Worm (Caenorhabditis elegans) whole organism, young adult: ENCODE results near the gene Y54F10AR.1.
A peak's percentile ranks its signal among the peaks of the same experiment; 100 is the strongest.
"Not testable (repeated sequence)": the region's sequence is repeated elsewhere in the genome, so short reads cannot be mapped to it uniquely, and the experiment has no call there.

Experiments used
- B0019.2 ChIP-seq: fragments of 200-800 bp; sonication (Bioruptor generic); conservative IDR thresholded peaks from 2 replicates; pipeline ENCODE4 v1.3.6; 2022; ENCODE audit warnings: missing genetic modification reagents, missing genetic modification characterization, missing compliant biosample characterization
- C06A6.2 ChIP-seq: fragments of 200-800 bp; sonication (Bioruptor generic); conservative IDR thresholded peaks from 2 replicates; pipeline ENCODE4 v1.3.6; 2022; ENCODE audit warnings: missing genetic modification characterization, missing compliant biosample characterization
- D2030.7 ChIP-seq: fragments of 200-800 bp; sonication (Bioruptor generic); IDR thresholded peaks from 2 replicates; pipeline ENCODE4 v1.3.6; 2022; ENCODE audit warnings: missing genetic modification reagents, missing genetic modification characterization, missing compliant biosample characterization
- F10E7.11 ChIP-seq: sonication (generic microtip); optimal IDR thresholded peaks from 2 replicates; lab custom pipeline; 2017; ENCODE audit warnings: mild to moderate bottlenecking, missing genetic modification characterization, moderate library complexity, missing compliant biosample characterization
- F39B2.1 ChIP-seq: fragments of 200-800 bp; sonication (Bioruptor generic); IDR thresholded peaks from 2 replicates; pipeline ENCODE4 v1.3.6; 2022; ENCODE audit warnings: missing genetic modification reagents, missing genetic modification characterization, missing compliant biosample characterization
- F49E8.2 ChIP-seq: sonication (generic microtip); optimal IDR thresholded peaks from 3 replicates; lab custom pipeline; 2017; ENCODE audit warnings: missing genetic modification characterization, mild to moderate bottlenecking, missing compliant biosample characterization, antibody characterized with exemption, moderate library complexity; ENCODE audit not compliant: insufficient read depth
- F52B5.7 ChIP-seq: sonication (generic microtip); optimal IDR thresholded peaks from 2 replicates; lab custom pipeline; 2016; ENCODE audit warnings: mild to moderate bottlenecking, missing genetic modification characterization, missing compliant biosample characterization
- F55B11.4 ChIP-seq: sonication (generic microtip); optimal IDR thresholded peaks from 2 replicates; lab custom pipeline; 2016; ENCODE audit warnings: missing compliant biosample characterization, missing genetic modification characterization, borderline replicate concordance; ENCODE audit not compliant: insufficient read depth
- Y53F4B.3 ChIP-seq: fragments of 200-800 bp; sonication (Bioruptor generic); IDR thresholded peaks from 2 replicates; pipeline ENCODE4 v1.3.6; 2022; ENCODE audit warnings: missing genetic modification reagents, missing genetic modification characterization, missing compliant biosample characterization
- Y95B8A.8 ChIP-seq: fragments of 200-800 bp; sonication (Bioruptor generic); IDR thresholded peaks from 2 replicates; pipeline ENCODE4 v1.3.6; 2022; ENCODE audit warnings: missing genetic modification reagents, missing genetic modification characterization, missing compliant biosample characterization
- aptf-2 ChIP-seq: fragments of 200-800 bp; sonication (Bioruptor generic); conservative IDR thresholded peaks from 2 replicates; pipeline ENCODE4 v1.3.6; 2022; ENCODE audit warnings: missing genetic modification reagents, missing genetic modification characterization, missing compliant biosample characterization
- attf-6 ChIP-seq: fragments of 200-800 bp; sonication (Bioruptor generic); IDR thresholded peaks from 2 replicates; pipeline ENCODE4 v1.3.6; 2022; ENCODE audit warnings: missing genetic modification reagents, missing genetic modification characterization, missing compliant biosample characterization
- ccch-3 ChIP-seq: fragments of 200-800 bp; sonication (Bioruptor generic); optimal IDR thresholded peaks from 2 replicates; lab custom pipeline; 2018; ENCODE audit warnings: mild to moderate bottlenecking, missing genetic modification characterization, missing compliant biosample characterization
- cebp-2 ChIP-seq: fragments of 200-800 bp; sonication (Bioruptor generic); IDR thresholded peaks from 2 replicates; pipeline ENCODE4 v1.3.6; 2022; ENCODE audit warnings: missing genetic modification characterization, missing compliant biosample characterization
- ceh-100 ChIP-seq: fragments of 200-800 bp; sonication (Bioruptor generic); IDR thresholded peaks from 2 replicates; pipeline ENCODE4 v1.3.6; 2022; ENCODE audit warnings: missing genetic modification reagents, missing genetic modification characterization, missing compliant biosample characterization
- ceh-27 ChIP-seq: fragments of 200-800 bp; sonication (Bioruptor generic); optimal IDR thresholded peaks from 2 replicates; lab custom pipeline; 2018; ENCODE audit warnings: mild to moderate bottlenecking, missing genetic modification characterization, moderate library complexity, missing compliant biosample characterization
- ceh-91 ChIP-seq: fragments of 200-800 bp; sonication (Bioruptor generic); IDR thresholded peaks from 2 replicates; pipeline ENCODE4 v1.3.6; 2022; ENCODE audit warnings: missing genetic modification reagents, missing genetic modification characterization, missing compliant biosample characterization
- dox-1 ChIP-seq: fragments of 200-800 bp; sonication (Bioruptor generic); IDR thresholded peaks from 2 replicates; pipeline ENCODE4 v1.3.6; 2022; ENCODE audit warnings: missing genetic modification reagents, missing genetic modification characterization, missing compliant biosample characterization
- dpl-1 ChIP-seq: fragments of 150-350 bp; optimal IDR thresholded peaks from 2 replicates; lab custom pipeline; 2014; ENCODE audit warnings: missing biosample characterization, missing genetic modification reagents, missing genetic modification characterization
- egrh-3 ChIP-seq: fragments of 200-800 bp; sonication (Bioruptor generic); IDR thresholded peaks from 2 replicates; pipeline ENCODE4 v1.3.6; 2022; ENCODE audit warnings: missing genetic modification reagents, missing genetic modification characterization, missing compliant biosample characterization
- hlh-12 ChIP-seq: sonication (generic microtip); optimal IDR thresholded peaks from 2 replicates; lab custom pipeline; 2016; ENCODE audit warnings: missing genetic modification characterization, missing compliant biosample characterization
- hlh-26 ChIP-seq: fragments of 200-800 bp; sonication (Bioruptor generic); conservative IDR thresholded peaks from 2 replicates; pipeline ENCODE4 v1.3.6; 2022; ENCODE audit warnings: missing genetic modification reagents, missing genetic modification characterization, missing compliant biosample characterization
- hrde-1 ChIP-seq: sonication (generic microtip); optimal IDR thresholded peaks from 2 replicates; lab custom pipeline; 2016; ENCODE audit warnings: missing genetic modification characterization, mild to moderate bottlenecking, missing compliant biosample characterization, moderate library complexity, missing genotype, missing genetic modification reagents, borderline replicate concordance
- lin-35 ChIP-seq, 3 experiments: fragments of 150-350 bp in 2 of 3; sonication (generic microtip) in 1 of 3; optimal IDR thresholded peaks; 2 replicates each; lab custom pipeline; 2014 to 2018; ENCODE audit warnings: missing biosample characterization in 3 of 3, missing genetic modification characterization in 3 of 3, missing genetic modification reagents in 3 of 3
- lin-54 ChIP-seq: fragments of 200-800 bp; sonication (Bioruptor generic); optimal IDR thresholded peaks from 2 replicates; lab custom pipeline; 2018; ENCODE audit warnings: mild to moderate bottlenecking, missing genetic modification characterization, missing compliant biosample characterization
- lir-1 ChIP-seq: fragments of 200-800 bp; sonication (Bioruptor generic); conservative IDR thresholded peaks from 2 replicates; pipeline ENCODE4 v1.3.6; 2022; ENCODE audit warnings: missing genetic modification reagents, missing genetic modification characterization, missing compliant biosample characterization
- lsl-1 ChIP-seq: fragments of 200-800 bp; sonication (Bioruptor generic); optimal IDR thresholded peaks from 2 replicates; lab custom pipeline; 2018; ENCODE audit warnings: mild to moderate bottlenecking, missing genetic modification characterization, moderate library complexity, missing compliant biosample characterization
- madf-6 ChIP-seq: fragments of 200-800 bp; sonication (Bioruptor generic); IDR thresholded peaks from 2 replicates; pipeline ENCODE4 v1.3.6; 2022; ENCODE audit warnings: missing genetic modification reagents, missing genetic modification characterization, missing compliant biosample characterization
- mel-28 ChIP-seq: sonication (generic microtip); optimal IDR thresholded peaks from 2 replicates; lab custom pipeline; 2016; ENCODE audit warnings: borderline replicate concordance, mild to moderate bottlenecking, missing genetic modification characterization, missing compliant biosample characterization
- mes-4 ChIP-seq: sonication (generic microtip); optimal IDR thresholded peaks from 2 replicates; lab custom pipeline; 2016; ENCODE audit warnings: missing genotype, missing genetic modification characterization, missing compliant biosample characterization
- nfya-2 ChIP-seq: fragments of 200-800 bp; sonication (Bioruptor generic); IDR thresholded peaks from 2 replicates; pipeline ENCODE4 v1.3.6; 2022; ENCODE audit warnings: missing genetic modification reagents, missing genetic modification characterization, missing compliant biosample characterization
- nfyb-1 ChIP-seq: fragments of 200-800 bp; sonication (Bioruptor generic); IDR thresholded peaks from 2 replicates; pipeline ENCODE4 v1.3.6; 2022; ENCODE audit warnings: missing genetic modification reagents, missing genetic modification characterization, missing compliant biosample characterization
- nhr-179 ChIP-seq: sonication (generic microtip); optimal IDR thresholded peaks from 2 replicates; lab custom pipeline; 2016; ENCODE audit warnings: mild to moderate bottlenecking, missing genetic modification characterization, missing compliant biosample characterization
- rcor-1 ChIP-seq: fragments of 200-800 bp; sonication (Bioruptor generic); IDR thresholded peaks from 2 replicates; pipeline ENCODE4 v1.3.6; 2022; ENCODE audit warnings: missing genetic modification reagents, missing genetic modification characterization, missing compliant biosample characterization
- repo-1 ChIP-seq: sonication (generic microtip); optimal IDR thresholded peaks from 2 replicates; lab custom pipeline; 2017; ENCODE audit warnings: mild to moderate bottlenecking, missing genetic modification characterization, missing compliant biosample characterization
- rpc-1 ChIP-seq, 2 experiments: fragments of 150-350 bp in 1 of 2; sonication (generic microtip) in 1 of 2; optimal IDR thresholded peaks; 2 replicates each; lab custom pipeline; 2014 to 2018; ENCODE audit warnings: missing biosample characterization in 1 of 2, missing genetic modification characterization in 1 of 2, missing genetic modification reagents in 1 of 2, missing genotype in 1 of 2
- snpc-1.1 ChIP-seq: sonication (generic microtip); optimal IDR thresholded peaks from 2 replicates; lab custom pipeline; 2017; ENCODE audit warnings: missing genetic modification characterization, mild to moderate bottlenecking, missing compliant biosample characterization, antibody characterized with exemption, moderate library complexity, missing genotype, missing genetic modification reagents; ENCODE audit not compliant: insufficient read depth
- somi-1 ChIP-seq: fragments of 200-800 bp; sonication (Bioruptor generic); optimal IDR thresholded peaks from 2 replicates; lab custom pipeline; 2018; ENCODE audit warnings: mild to moderate bottlenecking, missing genetic modification characterization, missing compliant biosample characterization
- sptf-2 ChIP-seq: fragments of 200-800 bp; sonication (Bioruptor generic); optimal IDR thresholded peaks from 2 replicates; lab custom pipeline; 2018; ENCODE audit warnings: mild to moderate bottlenecking, missing genetic modification characterization, missing compliant biosample characterization
- tlf-1 ChIP-seq: fragments of 200-800 bp; sonication (Bioruptor generic); optimal IDR thresholded peaks from 2 replicates; lab custom pipeline; 2018; ENCODE audit warnings: mild to moderate bottlenecking, missing genetic modification characterization, missing compliant biosample characterization
- xnd-1 ChIP-seq: sonication (generic microtip); optimal IDR thresholded peaks from 2 replicates; lab custom pipeline; 2016; ENCODE audit warnings: missing genotype, missing genetic modification reagents, missing genetic modification characterization, missing compliant biosample characterization
- zfh-2 ChIP-seq: fragments of 200-800 bp; sonication (Bioruptor generic); conservative IDR thresholded peaks from 2 replicates; pipeline ENCODE4 v1.3.6; 2022; ENCODE audit warnings: missing genetic modification reagents, missing genetic modification characterization, missing compliant biosample characterization
- ztf-25 ChIP-seq: fragments of 200-800 bp; sonication (Bioruptor generic); IDR thresholded peaks from 2 replicates; pipeline ENCODE4 v1.3.6; 2022; ENCODE audit warnings: missing genetic modification reagents, missing genetic modification characterization, missing compliant biosample characterization

The Y54F10AR.1 gene

ce11 chrIII:2616212-2616611 is 40.7 kb upstream of the Y54F10AR.1 start:
- TF ChIP-seq mel-28 (tag; lab: Kevin White, UChicago) = no peak
- no peak for TF ChIP-seq B0019.2
- TF ChIP-seq snpc-1.1 (tag; lab: Kevin White, UChicago) = no peak
- TF ChIP-seq D2030.7 = no peak
- TF ChIP-seq attf-6 = no peak
- TF ChIP-seq Y95B8A.8 (GFP tag; lab: Robert Waterston, UW) = no peak
- no peak for TF ChIP-seq zfh-2
- TF ChIP-seq lin-35 (GFP tag; optimal IDR thresholded peaks at IDR 0.05; lab: Kevin White, UChicago) = no peak
- TF ChIP-seq Y53F4B.3 (GFP tag; lab: Robert Waterston, UW) = no peak
- no peak for TF ChIP-seq egrh-3
- TF ChIP-seq mes-4 = no peak

ce11 chrIII:2607717-2608116 is 32.2 kb upstream of the Y54F10AR.1 start, which contains the start of gene Y71H2B.5:
TSS of gene Y71H2B.5 (plus strand) at chrIII:2608017.
- TF ChIP-seq ceh-100 (GFP tag; lab: Robert Waterston, UW); ceh-27; ceh-91 (GFP tag; lab: Robert Waterston, UW): not testable (repeated sequence)

ce11 chrIII:2603671-2604070 is 28.2 kb upstream of the Y54F10AR.1 start, which contains the start of gene Y71H2B.11:
TSS of gene Y71H2B.11 (plus strand) at chrIII:2603971.
- TF ChIP-seq ztf-25 (GFP tag; lab: Robert Waterston, UW) (no peak), rpc-1 (optimal IDR thresholded peaks at IDR 0.05; lab: Kevin White, UChicago) (no peak), rpc-1 (tag; optimal IDR thresholded peaks at IDR 0.05; lab: Kevin White, UChicago) (no peak), lir-1 (GFP tag; lab: Robert Waterston, UW) (no peak), F49E8.2 (tag; lab: Kevin White, UChicago) (no peak), dpl-1 (GFP tag; lab: Kevin White, UChicago) (no peak), F55B11.4 (tag; lab: Kevin White, UChicago) (no peak), madf-6 (GFP tag; lab: Robert Waterston, UW) (no peak), tlf-1 (GFP tag; lab: Kevin White, UChicago) (no peak), cebp-2 (GFP tag; lab: Robert Waterston, UW) (no peak), snpc-1.1 (tag; lab: Kevin White, UChicago) (no peak), nfyb-1 (GFP tag; lab: Robert Waterston, UW) (no peak), hrde-1 (tag; lab: Kevin White, UChicago) (no peak), ceh-100 (GFP tag; lab: Robert Waterston, UW) (no peak), F10E7.11 (tag; lab: Kevin White, UChicago) (no peak), hlh-26 (no peak), C06A6.2 (GFP tag; lab: Robert Waterston, UW) (no peak), xnd-1 (no peak), nhr-179 (no peak), nfya-2 (GFP tag; lab: Robert Waterston, UW) (no peak), sptf-2 (GFP tag; lab: Kevin White, UChicago) (no peak)

ce11 chrIII:2598491-2599065 is 23.1 kb upstream of the Y54F10AR.1 start:
- TF ChIP-seq mes-4 = no peak
- peak; percentile 64 for TF ChIP-seq lin-54 (GFP tag; lab: Kevin White, UChicago)
- no peak for TF ChIP-seq attf-6
- peak; percentile 97 for TF ChIP-seq lsl-1 (GFP tag; lab: Kevin White, UChicago)
- peak; percentile 83 for TF ChIP-seq madf-6 (GFP tag; lab: Robert Waterston, UW)
- TF ChIP-seq F39B2.1 (GFP tag; lab: Robert Waterston, UW) = no peak
- TF ChIP-seq hlh-12 (tag; lab: Kevin White, UChicago) = no peak
- TF ChIP-seq tlf-1 (GFP tag; lab: Kevin White, UChicago) = peak; percentile 41
- TF ChIP-seq ceh-100 (GFP tag; lab: Robert Waterston, UW) = no peak
- TF ChIP-seq somi-1 (GFP tag; lab: Kevin White, UChicago) = no peak
- TF ChIP-seq repo-1 (tag; lab: Kevin White, UChicago) = no peak
- TF ChIP-seq dox-1 (GFP tag; lab: Robert Waterston, UW) = no peak
- peak; percentile 33; the same call in 1 of the 2 replicates for TF ChIP-seq rcor-1
- no peak for TF ChIP-seq F52B5.7
- no peak for TF ChIP-seq ccch-3
- TF ChIP-seq aptf-2 (GFP tag; lab: Robert Waterston, UW) = no peak
- peak; percentile 53 for TF ChIP-seq hrde-1 (tag; lab: Kevin White, UChicago)
